Worm (Caenorhabditis elegans) whole organism, L4/young adult: ENCODE results near the gene K07F5.14.

Experiments used
- W03F9.2 ChIP-seq: fragments of 150-350 bp; optimal IDR thresholded peaks from 2 replicates; lab custom pipeline; 2014; ENCODE audit warnings: missing biosample characterization, missing genetic modification characterization
- dao-5 ChIP-seq: sonication (generic microtip); optimal IDR thresholded peaks from 2 replicates; lab custom pipeline; 2016; ENCODE audit warnings: missing genotype, missing genetic modification characterization, moderate library complexity, missing compliant biosample characterization
- him-1 ChIP-seq: sonication (generic microtip); optimal IDR thresholded peaks from 2 replicates; lab custom pipeline; 2016; ENCODE audit warnings: missing genotype, missing genetic modification reagents, missing genetic modification characterization, missing compliant biosample characterization

- TF ChIP-seq him-1 (tag; lab: Kevin White, UChicago) (no peak), W03F9.2 (tag; lab: Kevin White, UChicago) (no peak), dao-5 (tag; lab: Kevin White, UChicago) (no peak)
Observed at ce11 chrIV:9821621-9822020, 40.4 kb upstream of the K07F5.14 start, which contains the start of gene col-123.
